Worm (Caenorhabditis elegans) whole organism, L1 larva: Measurements from ENCODE around the gene nhr-154.

Source experiments
- jun-1 ChIP-seq: fragments of 150-350 bp; optimal IDR thresholded peaks from 2 replicates; lab custom pipeline; 2014; ENCODE audit warnings: missing biosample characterization, missing genetic modification reagents, missing genetic modification characterization
- lin-39 ChIP-seq: fragments of 150-350 bp; optimal IDR thresholded peaks from 2 replicates; lab custom pipeline; 2014; ENCODE audit warnings: missing biosample characterization, missing genetic modification reagents, missing genetic modification characterization
- lir-3 ChIP-seq: sonication (generic microtip); optimal IDR thresholded peaks from 2 replicates; lab custom pipeline; 2016; ENCODE audit warnings: mild to moderate bottlenecking, missing genetic modification characterization, moderate library complexity, missing compliant biosample characterization; ENCODE audit not compliant: poor library complexity
- pqm-1 ChIP-seq: sonication (generic microtip); optimal IDR thresholded peaks from 3 replicates; lab custom pipeline; 2017; ENCODE audit warnings: missing biosample characterization, missing genetic modification characterization
- ztf-11 ChIP-seq, 2 experiments: sonication (generic microtip); optimal IDR thresholded peaks; 2 replicates each; lab custom pipeline; 2016 to 2017; ENCODE audit warnings: missing genetic modification characterization in 2 of 2, missing biosample characterization in 1 of 2, missing compliant biosample characterization in 1 of 2
- ztf-4 ChIP-seq: fragments of 150-350 bp; optimal IDR thresholded peaks from 2 replicates; lab custom pipeline; 2014; ENCODE audit warnings: missing biosample characterization, missing genetic modification characterization

DNA sequence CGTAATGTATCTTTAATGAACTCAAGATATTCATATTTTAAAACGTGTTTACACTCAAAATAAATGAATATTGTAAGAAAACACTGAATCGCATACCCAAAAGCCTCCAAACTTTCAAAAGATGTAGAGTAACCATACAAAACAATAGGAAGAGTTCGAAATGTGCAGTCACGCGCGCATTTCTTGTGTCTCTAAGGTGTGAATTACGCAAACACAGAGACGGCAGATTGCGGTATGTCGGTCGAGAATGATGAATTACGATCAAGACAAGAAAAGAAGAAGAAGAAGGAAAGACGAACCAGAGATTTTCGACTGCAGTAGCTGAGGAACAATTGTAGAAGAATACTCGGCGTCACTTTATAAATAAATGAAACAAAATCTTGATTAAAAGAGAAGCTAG, 10.4 kb downstream of the nhr-154 start, which contains the start of gene lhpp-1:
- TF ChIP-seq pqm-1 (tag; lab: Kevin White, UChicago): no peak
- TF ChIP-seq ztf-4: no peak
- no peak for TF ChIP-seq ztf-11 (tag; optimal IDR thresholded peaks at IDR 0.05; lab: Kevin White, UChicago)
- TF ChIP-seq lir-3: no peak
- no peak for TF ChIP-seq lin-39 (tag; lab: Kevin White, UChicago)
- TF ChIP-seq jun-1: no peak
